Worm (Caenorhabditis elegans) whole organism, L4 larva: Measurements from ENCODE around the gene F35H8.12.

ENCODE experiments used
- R02D3.7 ChIP-seq: fragments of 150-350 bp; sonication (generic microtip); optimal IDR thresholded peaks from 3 replicates; lab custom pipeline; 2014; ENCODE audit warnings: missing biosample characterization, missing genetic modification characterization
- ceh-20 ChIP-seq: fragments of 200-800 bp; sonication (Bioruptor generic); IDR thresholded peaks from 2 replicates; pipeline ENCODE4 v1.3.6; 2022; ENCODE audit warnings: missing genetic modification reagents, missing genetic modification characterization, missing compliant biosample characterization
- fkh-10 ChIP-seq: fragments of 150-350 bp; optimal IDR thresholded peaks from 2 replicates; lab custom pipeline; 2014; ENCODE audit warnings: missing biosample characterization, missing genetic modification reagents, missing genetic modification characterization
- lin-15B ChIP-seq: fragments of 150-350 bp; sonication (generic microtip); optimal IDR thresholded peaks from 3 replicates; lab custom pipeline; 2014; ENCODE audit warnings: missing biosample characterization, missing genetic modification characterization
- lin-39 ChIP-seq: fragments of 150-350 bp; optimal IDR thresholded peaks from 2 replicates; lab custom pipeline; 2014; ENCODE audit warnings: missing biosample characterization, missing genetic modification reagents, missing genetic modification characterization
- lsy-2 ChIP-seq, 2 experiments: fragments of 150-350 bp in 1 of 2; sonication (generic microtip) in 1 of 2; optimal IDR thresholded peaks; 2 replicates each; lab custom pipeline; 2014 to 2017; ENCODE audit warnings: missing biosample characterization in 2 of 2, missing genetic modification characterization in 2 of 2
- unc-130 ChIP-seq: sonication (generic microtip); optimal IDR thresholded peaks from 2 replicates; lab custom pipeline; 2016; ENCODE audit warnings: missing genetic modification reagents, missing genetic modification characterization, missing compliant biosample characterization
- unc-62 ChIP-seq, 3 experiments: fragments of 150-350 bp in 1 of 3; sonication (generic microtip); optimal IDR thresholded peaks in 2 of 3; peaks in 1 of 3; 1 replicate in 1 of 3; 2 replicates in 2 of 3; lab custom pipeline; 2014 to 2017; ENCODE audit warnings: missing biosample characterization in 3 of 3, missing genetic modification characterization in 3 of 3, missing genetic modification reagents in 3 of 3, missing genotype in 1 of 3
- zip-11 ChIP-seq: fragments of 200-800 bp; sonication (Bioruptor generic); IDR thresholded peaks from 2 replicates; pipeline ENCODE4 v1.3.6; 2022; ENCODE audit warnings: missing genetic modification characterization, missing compliant biosample characterization

DNA sequence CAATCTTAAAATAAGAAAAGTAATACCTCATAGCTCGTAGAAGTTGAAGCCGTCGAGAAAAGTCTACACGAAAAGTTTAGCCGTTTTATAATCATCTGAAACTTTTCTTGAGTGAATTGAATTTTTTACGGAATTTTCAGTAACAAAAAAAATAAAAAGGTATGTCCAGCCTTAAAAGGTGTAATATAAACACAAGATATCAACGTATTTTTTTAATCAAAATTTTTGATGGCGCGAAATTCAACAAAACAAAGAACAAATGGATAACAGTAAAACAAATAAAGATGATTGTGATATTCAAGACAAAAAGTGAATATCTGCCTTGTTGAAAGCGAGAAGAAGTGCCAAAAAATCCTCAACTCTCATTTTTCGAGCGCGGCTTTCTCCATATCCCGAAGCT, 38.0 kb downstream of the F35H8.12 start, which contains the start of gene eral-1:
- TF ChIP-seq ceh-20 (no peak), unc-130 (no peak), lin-39 (tag; lab: Kevin White, UChicago) (no peak), lsy-2 (tag; optimal IDR thresholded peaks at IDR 0.05; lab: Kevin White, UChicago) (no peak), lin-15B (tag; lab: Kevin White, UChicago) (no peak), R02D3.7 (no peak), zip-11 (GFP tag; lab: Robert Waterston, UW) (no peak), fkh-10 (GFP tag; lab: Kevin White, UChicago) (no peak), unc-62 (GFP tag; optimal IDR thresholded peaks at IDR 0.05 in 1 of 2; lab: Kevin White, UChicago) (no peak), unc-62 (tag; optimal IDR thresholded peaks at IDR 0.05; lab: Kevin White, UChicago) (no peak)
